Fruit fly (Drosophila melanogaster) whole organism, wandering third instar larva: ENCODE measurements around the gene CG42335.
A peak's percentile ranks its signal among the peaks of the same experiment; 100 is the strongest.

Experiments used
- Abd-B ChIP-seq: fragments of >200 bp; optimal IDR thresholded peaks from 2 replicates; lab custom pipeline; 2017; ENCODE audit warnings: missing biosample characterization, missing genetic modification characterization
- CG32264 ChIP-seq: fragments of 200-800 bp; sonication (Bioruptor generic); optimal IDR thresholded peaks from 2 replicates; lab custom pipeline; 2016; ENCODE audit warnings: missing biosample characterization, missing genetic modification characterization
- CG9705 ChIP-seq: fragments of 200-800 bp; sonication (Bioruptor generic); optimal IDR thresholded peaks from 2 replicates; lab custom pipeline; 2018; ENCODE audit warnings: missing biosample characterization, mild to moderate bottlenecking, missing genetic modification characterization
- CrebA ChIP-seq: fragments of 200-800 bp; sonication (Bioruptor generic); optimal IDR thresholded peaks from 2 replicates; lab custom pipeline; 2016; ENCODE audit warnings: missing biosample characterization, mild to moderate bottlenecking, missing genetic modification characterization, borderline replicate concordance
- Dfd ChIP-seq: fragments of >200 bp; optimal IDR thresholded peaks from 2 replicates; lab custom pipeline; 2017; ENCODE audit warnings: missing biosample characterization, missing genetic modification characterization
- Dif ChIP-seq: fragments of 200-275, 200-300 bp; sonication (Bioruptor generic); optimal IDR thresholded peaks from 2 replicates; lab custom pipeline; 2018; ENCODE audit warnings: missing biosample characterization, missing genetic modification characterization; ENCODE audit not compliant: partially characterized antibody
- GATAd ChIP-seq: sonication (Bioruptor generic); optimal IDR thresholded peaks from 2 replicates; lab custom pipeline; 2016; ENCODE audit warnings: missing biosample characterization, missing genetic modification characterization
- HLH106 ChIP-seq: fragments of 200-800 bp; optimal IDR thresholded peaks from 3 replicates; lab custom pipeline; 2019; ENCODE audit warnings: missing biosample characterization, mild to moderate bottlenecking, missing genetic modification characterization, moderate library complexity
- Hnf4 ChIP-seq: fragments of 200-800 bp; sonication (Bioruptor generic); optimal IDR thresholded peaks from 2 replicates; lab custom pipeline; 2016; ENCODE audit warnings: missing biosample characterization, mild to moderate bottlenecking, missing genetic modification characterization
- Hr78 ChIP-seq: fragments of >200 bp; optimal IDR thresholded peaks from 2 replicates; lab custom pipeline; 2017; ENCODE audit warnings: missing biosample characterization, missing genetic modification characterization
- Hr83 ChIP-seq: fragments of 200-300 bp; sonication (Bioruptor generic); optimal IDR thresholded peaks from 2 replicates; lab custom pipeline; 2016; ENCODE audit warnings: missing biosample characterization, mild to moderate bottlenecking, missing genetic modification characterization, moderate library complexity; ENCODE audit not compliant: poor library complexity, severe bottlenecking
- Jra ChIP-seq: sonication (Bioruptor generic); optimal IDR thresholded peaks from 2 replicates; lab custom pipeline; 2016; ENCODE audit warnings: missing biosample characterization, missing genetic modification characterization
- Mio ChIP-seq: sonication (Bioruptor generic); optimal IDR thresholded peaks from 2 replicates; lab custom pipeline; 2016; ENCODE audit warnings: missing biosample characterization, missing genetic modification characterization
- Myc ChIP-seq: fragments of >200 bp; optimal IDR thresholded peaks from 2 replicates; lab custom pipeline; 2017
- N ChIP-seq: fragments of >200 bp; optimal IDR thresholded peaks from 2 replicates; lab custom pipeline; 2018; ENCODE audit warnings: missing biosample characterization, missing external identifiers, missing genetic modification characterization
- OdsH ChIP-seq: fragments of 200-800 bp; sonication (Bioruptor generic); optimal IDR thresholded peaks from 2 replicates; lab custom pipeline; 2016; ENCODE audit warnings: missing biosample characterization, mild to moderate bottlenecking, missing genetic modification characterization
- Rel ChIP-seq, 2 experiments: fragments of 200-800 bp; sonication (Bioruptor generic) in 1 of 2; optimal IDR thresholded peaks; 2 replicates in 1 of 2; 3 replicates in 1 of 2; lab custom pipeline; 2016 to 2019; ENCODE audit warnings: mild to moderate bottlenecking in 2 of 2, missing biosample characterization in 2 of 2, missing genetic modification characterization in 2 of 2, moderate library complexity in 1 of 2
- Sp1 ChIP-seq: fragments of 200-800 bp; sonication (Bioruptor generic); optimal IDR thresholded peaks from 3 replicates; lab custom pipeline; 2019; ENCODE audit warnings: missing biosample characterization, mild to moderate bottlenecking, missing genetic modification characterization, moderate library complexity
- Vsx2 ChIP-seq: fragments of 200-300, 225-300 bp; sonication (Bioruptor generic); optimal IDR thresholded peaks from 2 replicates; lab custom pipeline; 2018; ENCODE audit warnings: missing biosample characterization, missing genetic modification characterization; ENCODE audit not compliant: partially characterized antibody
- br ChIP-seq: fragments of 200-800 bp; sonication (Bioruptor generic); optimal IDR thresholded peaks from 2 replicates; lab custom pipeline; 2016; ENCODE audit warnings: missing biosample characterization, missing genetic modification characterization
- brk ChIP-seq: fragments of 200-800 bp; sonication (Bioruptor generic); optimal IDR thresholded peaks from 2 replicates; lab custom pipeline; 2016; ENCODE audit warnings: missing biosample characterization, mild to moderate bottlenecking, missing genetic modification characterization
- dl ChIP-seq, 2 experiments: fragments of 175-275, 200-275 bp in 1 of 2; fragments of 200-275 bp in 1 of 2; sonication (Bioruptor generic); optimal IDR thresholded peaks; lab custom pipeline; 2018; ENCODE audit warnings: mild to moderate bottlenecking in 2 of 2, missing biosample characterization in 2 of 2, missing genetic modification characterization in 2 of 2, moderate library complexity in 2 of 2; ENCODE audit not compliant: partially characterized antibody in 2 of 2, insufficient read depth in 1 of 2
- dmrt93B ChIP-seq: fragments of 200-800 bp; sonication (Bioruptor generic); optimal IDR thresholded peaks from 2 replicates; lab custom pipeline; 2018; ENCODE audit warnings: missing biosample characterization, mild to moderate bottlenecking, missing genetic modification characterization
- dsf ChIP-seq: sonication (Bioruptor generic); optimal IDR thresholded peaks from 2 replicates; lab custom pipeline; 2016; ENCODE audit warnings: missing biosample characterization, missing genetic modification characterization, borderline replicate concordance
- ey ChIP-seq: fragments of 200-800 bp; sonication (Bioruptor generic); optimal IDR thresholded peaks from 2 replicates; lab custom pipeline; 2016; ENCODE audit warnings: missing biosample characterization, missing genetic modification characterization
- foxo ChIP-seq, 2 experiments: fragments of 200-800 bp; sonication (Bioruptor generic); optimal IDR thresholded peaks; 2 replicates in 1 of 2; 3 replicates in 1 of 2; lab custom pipeline; 2016 to 2017; ENCODE audit warnings: missing biosample characterization in 2 of 2, missing genetic modification characterization in 2 of 2
- fru ChIP-seq: fragments of 200-800 bp; sonication (Bioruptor generic); optimal IDR thresholded peaks from 3 replicates; lab custom pipeline; 2016; ENCODE audit warnings: missing biosample characterization, mild to moderate bottlenecking, missing genetic modification characterization
- h ChIP-seq: fragments of 200-800 bp; sonication (Bioruptor generic); optimal IDR thresholded peaks from 3 replicates; lab custom pipeline; 2016; ENCODE audit warnings: missing biosample characterization, mild to moderate bottlenecking, missing genetic modification characterization
- jim ChIP-seq: fragments of 175-275, 200-325 bp; sonication (Bioruptor generic); optimal IDR thresholded peaks from 2 replicates; lab custom pipeline; 2016; ENCODE audit warnings: missing biosample characterization, mild to moderate bottlenecking, missing genetic modification characterization
- lola ChIP-seq: fragments of >200 bp; optimal IDR thresholded peaks from 2 replicates; lab custom pipeline; 2017; ENCODE audit warnings: missing biosample characterization, missing genetic modification characterization
- pan ChIP-seq: fragments of >200 bp; optimal IDR thresholded peaks from 2 replicates; lab custom pipeline; 2017
- psq ChIP-seq: fragments of 200-800 bp; sonication (Bioruptor generic); optimal IDR thresholded peaks from 3 replicates; lab custom pipeline; 2017; ENCODE audit warnings: missing biosample characterization, mild to moderate bottlenecking, missing genetic modification characterization, moderate library complexity
- rgr ChIP-seq: fragments of 200-800 bp; sonication (Bioruptor generic); optimal IDR thresholded peaks from 3 replicates; lab custom pipeline; 2016; ENCODE audit warnings: missing biosample characterization, mild to moderate bottlenecking, missing genetic modification characterization
- sage ChIP-seq: fragments of 200-800 bp; sonication (Bioruptor generic); optimal IDR thresholded peaks from 2 replicates; lab custom pipeline; 2016; ENCODE audit warnings: missing biosample characterization, mild to moderate bottlenecking, missing genetic modification characterization
- sv ChIP-seq: fragments of 200-800 bp; sonication (Bioruptor generic); optimal IDR thresholded peaks from 3 replicates; lab custom pipeline; 2016; ENCODE audit warnings: missing biosample characterization, missing genetic modification characterization
- tai ChIP-seq: sonication (Bioruptor generic); optimal IDR thresholded peaks from 2 replicates; lab custom pipeline; 2016; ENCODE audit warnings: missing biosample characterization, missing genetic modification characterization
- usp ChIP-seq: fragments of >200 bp; optimal IDR thresholded peaks from 2 replicates; lab custom pipeline; 2017; ENCODE audit warnings: missing biosample characterization, missing genetic modification characterization
- woc ChIP-seq: sonication (Bioruptor generic); optimal IDR thresholded peaks from 2 replicates; lab custom pipeline; 2016; ENCODE audit warnings: missing biosample characterization, mild to moderate bottlenecking, missing genetic modification characterization

CG42335 gene

DNA sequence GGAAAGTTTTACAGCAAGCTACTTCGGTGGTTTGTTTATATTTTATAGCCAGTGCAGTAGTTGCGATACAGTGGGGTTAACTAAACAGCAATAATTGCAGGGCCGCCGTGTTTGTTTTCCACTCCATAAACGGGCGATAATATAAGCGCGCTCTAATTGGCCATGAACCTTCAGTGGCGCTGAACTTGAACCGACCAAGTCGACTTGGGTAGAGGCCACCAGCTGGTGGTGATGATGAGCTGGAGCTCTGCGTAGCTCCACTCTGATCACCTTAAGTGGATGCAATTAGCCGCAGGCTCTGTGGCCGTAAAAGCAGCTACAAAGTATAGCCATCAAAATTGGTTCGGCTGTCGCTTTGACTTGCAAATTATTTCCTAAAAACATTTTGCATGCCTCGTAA lies 21.5 kb downstream of the CG42335 start:
- TF ChIP-seq CG9705 (no peak), lola (GFP tag; lab: Kevin White, UChicago) (no peak), Myc (lab: Kevin White, UChicago) (no peak), sage (GFP tag; lab: Kevin White, UChicago) (no peak), psq (no peak), jim (GFP tag; lab: Kevin White, UChicago) (no peak)

DNA sequence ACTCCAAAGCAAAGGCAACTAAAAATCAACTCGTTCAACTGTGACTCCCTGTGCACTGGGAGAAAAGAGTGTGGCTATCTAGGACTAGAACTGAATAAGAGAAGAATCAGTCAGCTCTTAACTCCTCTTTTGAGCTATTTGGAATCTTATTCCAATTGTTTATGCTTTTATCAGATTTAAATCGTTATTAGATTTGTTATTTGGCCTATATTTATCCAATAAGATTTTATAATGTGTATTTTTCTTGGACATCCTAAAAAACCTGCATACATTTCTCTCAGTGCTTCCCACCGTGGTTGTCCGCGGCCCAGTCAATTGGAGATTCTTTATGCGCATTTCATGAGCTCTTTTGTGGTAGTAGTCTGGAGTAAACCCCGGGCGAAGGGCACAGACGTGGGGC lies 22.9 kb downstream of the CG42335 start:
- TF ChIP-seq usp (GFP tag; lab: Kevin White, UChicago) (no peak), Rel (GFP tag; optimal IDR thresholded peaks at IDR 0.05; lab: Kevin White, UChicago) (peak; percentile 71), Rel (tag; optimal IDR thresholded peaks at IDR 0.05; lab: Kevin White, UChicago) (no peak), Hr83 (GFP tag; lab: Kevin White, UChicago) (no peak), Myc (lab: Kevin White, UChicago) (no peak), sage (GFP tag; lab: Kevin White, UChicago) (peak; percentile 57), CrebA (peak; percentile 72), woc (GFP tag; lab: Kevin White, UChicago) (peak; percentile 90), Mio (GFP tag; lab: Kevin White, UChicago) (no peak), fru (GFP tag; lab: Kevin White, UChicago) (peak; percentile 94), rgr (GFP tag; lab: Kevin White, UChicago) (peak; percentile 90), dmrt93B (GFP tag; lab: Kevin White, UChicago) (peak; percentile 80), Dfd (GFP tag; lab: Kevin White, UChicago) (no peak), Sp1 (GFP tag; lab: Kevin White, UChicago) (peak; percentile 88), lola (GFP tag; lab: Kevin White, UChicago) (no peak), dl (GFP tag; optimal IDR thresholded peaks at IDR 0.05; lab: Kevin White, UChicago; ENCODE audit: insufficient read depth in 1 of 2, partially characterized antibody in 2 of 2) (no peak), Abd-B (no peak), Hnf4 (peak; percentile 88), N (GFP tag; lab: Kevin White, UChicago) (no peak), h (peak; percentile 94), HLH106 (tag; lab: Kevin White, UChicago) (peak; percentile 89), jim (GFP tag; lab: Kevin White, UChicago) (no peak), Dif (no peak), GATAd (GFP tag; lab: Kevin White, UChicago) (no peak), ey (GFP tag; lab: Kevin White, UChicago) (peak; percentile 92), foxo (GFP tag; optimal IDR thresholded peaks at IDR 0.05; lab: Kevin White, UChicago) (peak; percentile 51 to 93), brk (GFP tag; lab: Kevin White, UChicago) (peak; percentile 85), Hr78 (no peak), Jra (peak; percentile 61), br (GFP tag; lab: Kevin White, UChicago) (peak; percentile 91), dsf (GFP tag; lab: Kevin White, UChicago) (peak; percentile 14), OdsH (GFP tag; lab: Kevin White, UChicago) (peak; percentile 92), tai (GFP tag; lab: Kevin White, UChicago) (peak; percentile 56), CG9705 (peak; percentile 50), sv (peak; percentile 71), psq (peak; percentile 89), pan (no peak), Vsx2 (GFP tag; lab: Kevin White, UChicago) (no peak), CG32264 (peak; percentile 85)

DNA sequence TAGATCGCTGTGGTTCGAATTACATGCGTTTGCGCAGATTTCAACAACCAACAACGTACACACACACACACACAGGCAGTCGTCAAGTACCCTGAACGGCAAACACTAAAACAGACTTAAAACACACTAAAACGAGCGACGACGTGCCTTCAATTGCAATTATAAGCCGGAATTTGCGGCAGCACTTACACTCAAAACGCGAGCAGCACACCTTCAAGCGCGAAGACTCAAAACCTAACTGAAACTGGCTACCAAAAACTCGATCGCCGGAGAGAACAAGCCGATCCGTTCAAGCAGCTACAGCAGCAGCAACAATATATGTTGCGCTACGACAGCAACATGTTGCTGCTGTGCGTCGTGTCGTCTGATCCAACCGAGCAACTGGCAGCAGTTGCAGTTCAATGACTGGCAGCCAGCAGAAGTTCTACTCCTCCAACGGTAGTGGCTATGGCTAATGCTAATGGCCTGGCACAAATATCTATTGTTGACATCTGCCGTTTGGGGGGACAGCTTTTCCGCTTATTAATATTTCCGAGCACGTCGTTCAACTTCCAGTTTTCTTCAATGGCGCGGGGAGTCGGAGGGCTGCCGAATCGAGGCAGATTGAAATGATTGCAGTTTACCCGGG lies 23.8 kb downstream of the CG42335 start, which contains the start of gene tsl:
Gene tsl (minus strand): TSS at position 242 of the 628 bp plus-strand sequence.
- TF ChIP-seq fru (GFP tag; lab: Kevin White, UChicago) (no peak), Vsx2 (GFP tag; lab: Kevin White, UChicago) (no peak), br (GFP tag; lab: Kevin White, UChicago) (peak; percentile 13), CG9705 (no peak)
